Worm (Caenorhabditis elegans): Measurements from ENCODE around the gene lact-1.

Gene lact-1

ce11 chrX:7291810-7292209, 31.6 kb upstream of the lact-1 start, which contains the start of gene lron-7 (continued):
- TF ChIP-seq R02D3.7 (tag; optimal IDR thresholded peaks at IDR 0.05) (no peak), lin-1 (GFP tag; IDR thresholded peaks at IDR 0.05) (0 out of 2 replicates have a peak, but pooled peaks have one; percentile 12), lim-7 (GFP tag; IDR thresholded peaks at IDR 0.05) (no peak), set-16 (GFP tag; IDR thresholded peaks at IDR 0.05) (no peak), lsy-2 (tag; optimal IDR thresholded peaks at IDR 0.05) (no peak), T20F7.1 (GFP tag; optimal IDR thresholded peaks at IDR 0.05) (no peak), nhr-10 (tag; optimal IDR thresholded peaks at IDR 0.05) (no peak), nhr-76 (tag; optimal IDR thresholded peaks at IDR 0.05) (no peak), mdt-29 (GFP tag; IDR thresholded peaks at IDR 0.05) (no peak), nhr-25 (tag; optimal IDR thresholded peaks at IDR 0.05; ENCODE audit: borderline replicate concordance, insufficient read depth) (no peak), lin-15B (tag; optimal IDR thresholded peaks at IDR 0.05) (no peak), ctbp-1 (GFP tag; IDR thresholded peaks at IDR 0.05) (no peak), mep-1 (tag; optimal IDR thresholded peaks at IDR 0.05) (no peak), hlh-30 (tag; optimal IDR thresholded peaks at IDR 0.05; ENCODE audit: insufficient read depth) (peak; percentile 40), ceh-62 (tag; optimal IDR thresholded peaks at IDR 0.05) (no peak), lir-3 (tag; optimal IDR thresholded peaks at IDR 0.05) (no peak), ZK337.2 (GFP tag; IDR thresholded peaks at IDR 0.05) (no peak), dmd-6 (GFP tag; IDR thresholded peaks at IDR 0.05) (peak; percentile 48), jun-1 (tag; optimal IDR thresholded peaks at IDR 0.05) (no peak), rbr-2 (tag; optimal IDR thresholded peaks at IDR 0.05) (no peak), nhr-237 (tag; optimal IDR thresholded peaks at IDR 0.05) (no peak), mdl-1 (tag; optimal IDR thresholded peaks at IDR 0.05) (no peak), dve-1 (tag; optimal IDR thresholded peaks at IDR 0.05; ENCODE audit: insufficient read depth) (peak; percentile 23), nhr-102 (tag; optimal IDR thresholded peaks at IDR 0.05) (no peak), pqm-1 (tag; optimal IDR thresholded peaks at IDR 0.05) (peak; percentile 86), F10B5.3 (tag; optimal IDR thresholded peaks at IDR 0.05) (no peak), zip-2 (tag; optimal IDR thresholded peaks at IDR 0.05) (no peak), hif-1 (tag; optimal IDR thresholded peaks at IDR 0.05) (no peak), lin-39 (tag; optimal IDR thresholded peaks at IDR 0.05) (no peak), tag-97 (GFP tag; IDR thresholded peaks at IDR 0.05) (no peak), Y75B8A.6 (GFP tag; IDR thresholded peaks at IDR 0.05) (no peak), unc-130 (GFP tag; optimal IDR thresholded peaks at IDR 0.05) (no peak), ceh-44 (GFP tag; IDR thresholded peaks at IDR 0.05) (no peak), nhr-48 (tag; optimal IDR thresholded peaks at IDR 0.05) (no peak), lin-29 (GFP tag; IDR thresholded peaks at IDR 0.05) (no peak), F26F4.8 (GFP tag; conservative IDR thresholded peaks at IDR 0.05) (no peak), dmd-9 (GFP tag; IDR thresholded peaks at IDR 0.05) (no peak), sdz-12 (GFP tag; optimal IDR thresholded peaks at IDR 0.05) (no peak), ceh-82 (tag; optimal IDR thresholded peaks at IDR 0.05) (no peak), php-3 (GFP tag; IDR thresholded peaks at IDR 0.05) (no peak), lin-38 (GFP tag; IDR thresholded peaks at IDR 0.05) (no peak), unc-62 (GFP tag; optimal IDR thresholded peaks at IDR 0.05 in 1 of 2) (no peak), unc-62 (tag; optimal IDR thresholded peaks at IDR 0.05) (no peak), saeg-2 (GFP tag; IDR thresholded peaks at IDR 0.05) (no peak), spr-1 (tag; optimal IDR thresholded peaks at IDR 0.05) (no peak), egl-27 (tag; optimal IDR thresholded peaks at IDR 0.05) (no peak), madf-5 (GFP tag; IDR thresholded peaks at IDR 0.05) (no peak), ceh-28 (tag; optimal IDR thresholded peaks at IDR 0.05) (no peak), gei-8 (GFP tag; optimal IDR thresholded peaks at IDR 0.05) (no peak), ceh-20 (GFP tag; IDR thresholded peaks at IDR 0.05) (no peak), dmd-8 (GFP tag; IDR thresholded peaks at IDR 0.05) (no peak), zag-1 (tag; optimal IDR thresholded peaks at IDR 0.05) (no peak), snpc-4 (tag; optimal IDR thresholded peaks at IDR 0.05) (no peak)
